Worm (Caenorhabditis elegans) whole organism, young adult: ENCODE data around the gene C30G7.4.

Source experiments
- B0019.2 ChIP-seq: fragments of 200-800 bp; sonication (Bioruptor generic); conservative IDR thresholded peaks from 2 replicates; pipeline ENCODE4 v1.3.6; 2022; ENCODE audit warnings: missing genetic modification reagents, missing genetic modification characterization, missing compliant biosample characterization
- B0035.1 ChIP-seq: sonication (generic microtip); optimal IDR thresholded peaks from 2 replicates; lab custom pipeline; 2016; ENCODE audit warnings: missing genetic modification characterization, mild to moderate bottlenecking, missing compliant biosample characterization, missing genotype, missing genetic modification reagents
- C17E4.6 ChIP-seq: fragments of 200-800 bp; sonication (Bioruptor generic); IDR thresholded peaks from 2 replicates; pipeline ENCODE4 v1.3.6; 2022; ENCODE audit warnings: missing genetic modification reagents, missing genetic modification characterization, missing compliant biosample characterization
- F23B12.7 ChIP-seq: sonication (generic microtip); optimal IDR thresholded peaks from 2 replicates; lab custom pipeline; 2017; ENCODE audit warnings: missing genetic modification characterization, mild to moderate bottlenecking, missing compliant biosample characterization, antibody characterized with exemption, moderate library complexity; ENCODE audit not compliant: insufficient read depth
- F57A8.1 ChIP-seq: fragments of 200-800 bp; sonication (Bioruptor generic); optimal IDR thresholded peaks from 2 replicates; lab custom pipeline; 2018; ENCODE audit warnings: mild to moderate bottlenecking, missing genetic modification characterization, moderate library complexity, missing compliant biosample characterization
- F57C9.4 ChIP-seq: sonication (generic microtip); optimal IDR thresholded peaks from 2 replicates; lab custom pipeline; 2017; ENCODE audit warnings: mild to moderate bottlenecking, missing genetic modification characterization, missing compliant biosample characterization
- K11D2.4 ChIP-seq: fragments of 200-800 bp; sonication (Bioruptor generic); IDR thresholded peaks from 2 replicates; pipeline ENCODE4 v1.3.6; 2022; ENCODE audit warnings: missing genetic modification reagents, missing genetic modification characterization, missing compliant biosample characterization
- T07F8.4 ChIP-seq: sonication (generic microtip); optimal IDR thresholded peaks from 2 replicates; lab custom pipeline; 2016; ENCODE audit warnings: mild to moderate bottlenecking, missing genetic modification characterization, moderate library complexity, missing compliant biosample characterization
- Y53F4B.3 ChIP-seq: fragments of 200-800 bp; sonication (Bioruptor generic); IDR thresholded peaks from 2 replicates; pipeline ENCODE4 v1.3.6; 2022; ENCODE audit warnings: missing genetic modification reagents, missing genetic modification characterization, missing compliant biosample characterization
- Y53G8AR.9 ChIP-seq: fragments of 200-800 bp; sonication (Bioruptor generic); conservative IDR thresholded peaks from 2 replicates; pipeline ENCODE4 v1.3.6; 2022; ENCODE audit warnings: missing genetic modification reagents, missing genetic modification characterization, missing compliant biosample characterization
- Y67H2A.10 ChIP-seq: fragments of 200-800 bp; sonication (Bioruptor generic); conservative IDR thresholded peaks from 2 replicates; pipeline ENCODE4 v1.3.6; 2022; ENCODE audit warnings: missing genetic modification reagents, missing genetic modification characterization, missing compliant biosample characterization
- ZK185.1 ChIP-seq: sonication (generic microtip); optimal IDR thresholded peaks from 2 replicates; lab custom pipeline; 2016; ENCODE audit warnings: mild to moderate bottlenecking, missing genetic modification characterization, missing compliant biosample characterization; ENCODE audit not compliant: poor library complexity, severe bottlenecking
- aptf-3 ChIP-seq: fragments of 200-800 bp; sonication (Bioruptor generic); IDR thresholded peaks from 2 replicates; pipeline ENCODE4 v1.3.6; 2022; ENCODE audit warnings: missing genetic modification characterization, missing compliant biosample characterization
- atf-7 ChIP-seq: sonication (generic microtip); optimal IDR thresholded peaks from 2 replicates; lab custom pipeline; 2017; ENCODE audit warnings: mild to moderate bottlenecking, missing genetic modification characterization, missing compliant biosample characterization
- athp-1 ChIP-seq: sonication (generic microtip); optimal IDR thresholded peaks from 2 replicates; lab custom pipeline; 2017; ENCODE audit warnings: mild to moderate bottlenecking, missing genetic modification characterization, missing compliant biosample characterization
- attf-5 ChIP-seq: fragments of 200-800 bp; sonication (Bioruptor generic); optimal IDR thresholded peaks from 2 replicates; lab custom pipeline; 2018; ENCODE audit warnings: mild to moderate bottlenecking, missing genetic modification characterization, missing compliant biosample characterization
- attf-6 ChIP-seq: fragments of 200-800 bp; sonication (Bioruptor generic); IDR thresholded peaks from 2 replicates; pipeline ENCODE4 v1.3.6; 2022; ENCODE audit warnings: missing genetic modification reagents, missing genetic modification characterization, missing compliant biosample characterization
- bed-1 ChIP-seq: fragments of 200-800 bp; sonication (Bioruptor generic); IDR thresholded peaks from 2 replicates; pipeline ENCODE4 v1.3.6; 2022; ENCODE audit warnings: missing genetic modification reagents, missing genetic modification characterization, missing compliant biosample characterization
- bed-2 ChIP-seq: fragments of 200-800 bp; sonication (Bioruptor generic); IDR thresholded peaks from 2 replicates; pipeline ENCODE4 v1.3.6; 2022; ENCODE audit warnings: missing genetic modification reagents, missing genetic modification characterization, missing compliant biosample characterization
- ceh-79 ChIP-seq: sonication (generic microtip); optimal IDR thresholded peaks from 2 replicates; lab custom pipeline; 2017; ENCODE audit warnings: mild to moderate bottlenecking, missing genetic modification characterization, missing compliant biosample characterization
- dox-1 ChIP-seq: fragments of 200-800 bp; sonication (Bioruptor generic); IDR thresholded peaks from 2 replicates; pipeline ENCODE4 v1.3.6; 2022; ENCODE audit warnings: missing genetic modification reagents, missing genetic modification characterization, missing compliant biosample characterization
- dpff-1 ChIP-seq: sonication (generic microtip); optimal IDR thresholded peaks from 2 replicates; lab custom pipeline; 2017; ENCODE audit warnings: mild to moderate bottlenecking, missing genetic modification characterization, missing compliant biosample characterization
- efl-1 ChIP-seq: fragments of 150-350 bp; optimal IDR thresholded peaks from 2 replicates; lab custom pipeline; 2014; ENCODE audit warnings: missing biosample characterization, missing genetic modification reagents, missing genetic modification characterization
- egl-44 ChIP-seq: fragments of 200-800 bp; sonication (Bioruptor generic); IDR thresholded peaks from 2 replicates; pipeline ENCODE4 v1.3.6; 2022; ENCODE audit warnings: missing genetic modification reagents, missing genetic modification characterization, missing compliant biosample characterization
- fkh-3 ChIP-seq: sonication (generic microtip); optimal IDR thresholded peaks from 2 replicates; lab custom pipeline; 2016; ENCODE audit warnings: mild to moderate bottlenecking, missing genetic modification characterization, missing compliant biosample characterization
- gei-17 ChIP-seq: fragments of 200-800 bp; sonication (Bioruptor generic); optimal IDR thresholded peaks from 2 replicates; lab custom pipeline; 2018; ENCODE audit warnings: mild to moderate bottlenecking, missing genetic modification characterization, missing compliant biosample characterization
- hlh-26 ChIP-seq: fragments of 200-800 bp; sonication (Bioruptor generic); conservative IDR thresholded peaks from 2 replicates; pipeline ENCODE4 v1.3.6; 2022; ENCODE audit warnings: missing genetic modification reagents, missing genetic modification characterization, missing compliant biosample characterization
- lin-40 ChIP-seq: sonication (generic microtip); optimal IDR thresholded peaks from 2 replicates; lab custom pipeline; 2016; ENCODE audit warnings: missing genetic modification characterization, mild to moderate bottlenecking, missing compliant biosample characterization, missing genotype, missing genetic modification reagents
- lin-54 ChIP-seq: fragments of 200-800 bp; sonication (Bioruptor generic); optimal IDR thresholded peaks from 2 replicates; lab custom pipeline; 2018; ENCODE audit warnings: mild to moderate bottlenecking, missing genetic modification characterization, missing compliant biosample characterization
- madf-10 ChIP-seq: sonication (generic microtip); optimal IDR thresholded peaks from 2 replicates; lab custom pipeline; 2016; ENCODE audit warnings: mild to moderate bottlenecking, missing genetic modification characterization, missing compliant biosample characterization
- madf-3 ChIP-seq: fragments of 200-800 bp; sonication (Bioruptor generic); IDR thresholded peaks from 2 replicates; pipeline ENCODE4 v1.3.6; 2022; ENCODE audit warnings: missing genetic modification reagents, missing genetic modification characterization, missing compliant biosample characterization
- madf-6 ChIP-seq: fragments of 200-800 bp; sonication (Bioruptor generic); IDR thresholded peaks from 2 replicates; pipeline ENCODE4 v1.3.6; 2022; ENCODE audit warnings: missing genetic modification reagents, missing genetic modification characterization, missing compliant biosample characterization
- madf-8 ChIP-seq: fragments of 200-800 bp; sonication (Bioruptor generic); conservative IDR thresholded peaks from 2 replicates; pipeline ENCODE4 v1.3.6; 2022; ENCODE audit warnings: missing genetic modification reagents, missing genetic modification characterization, missing compliant biosample characterization
- mel-28 ChIP-seq: sonication (generic microtip); optimal IDR thresholded peaks from 2 replicates; lab custom pipeline; 2016; ENCODE audit warnings: borderline replicate concordance, mild to moderate bottlenecking, missing genetic modification characterization, missing compliant biosample characterization
- mes-4 ChIP-seq: sonication (generic microtip); optimal IDR thresholded peaks from 2 replicates; lab custom pipeline; 2016; ENCODE audit warnings: missing genotype, missing genetic modification characterization, missing compliant biosample characterization
- nfya-2 ChIP-seq: fragments of 200-800 bp; sonication (Bioruptor generic); IDR thresholded peaks from 2 replicates; pipeline ENCODE4 v1.3.6; 2022; ENCODE audit warnings: missing genetic modification reagents, missing genetic modification characterization, missing compliant biosample characterization
- nhr-27 ChIP-seq: fragments of 200-800 bp; sonication (Bioruptor generic); optimal IDR thresholded peaks from 2 replicates; lab custom pipeline; 2018; ENCODE audit warnings: mild to moderate bottlenecking, missing genetic modification characterization, moderate library complexity, missing compliant biosample characterization
- nhr-80 ChIP-seq: sonication (generic microtip); optimal IDR thresholded peaks from 2 replicates; lab custom pipeline; 2016; ENCODE audit warnings: missing genetic modification characterization, missing compliant biosample characterization
- nhr-90 ChIP-seq: sonication (generic microtip); optimal IDR thresholded peaks from 2 replicates; lab custom pipeline; 2016; ENCODE audit warnings: missing genotype, mild to moderate bottlenecking, missing genetic modification characterization, missing compliant biosample characterization
- pha-4 ChIP-seq: fragments of 150-350 bp; sonication (generic microtip); optimal IDR thresholded peaks from 2 replicates; lab custom pipeline; 2014; ENCODE audit warnings: missing biosample characterization, missing genetic modification reagents, missing genetic modification characterization
- rcor-1 ChIP-seq: fragments of 200-800 bp; sonication (Bioruptor generic); IDR thresholded peaks from 2 replicates; pipeline ENCODE4 v1.3.6; 2022; ENCODE audit warnings: missing genetic modification reagents, missing genetic modification characterization, missing compliant biosample characterization
- sea-2 ChIP-seq: fragments of 200-800 bp; sonication (Bioruptor generic); IDR thresholded peaks from 2 replicates; pipeline ENCODE4 v1.3.6; 2022; ENCODE audit warnings: missing genetic modification characterization, missing compliant biosample characterization
- snpc-1.1 ChIP-seq: sonication (generic microtip); optimal IDR thresholded peaks from 2 replicates; lab custom pipeline; 2017; ENCODE audit warnings: missing genetic modification characterization, mild to moderate bottlenecking, missing compliant biosample characterization, antibody characterized with exemption, moderate library complexity, missing genotype, missing genetic modification reagents; ENCODE audit not compliant: insufficient read depth
- snpc-1.3 ChIP-seq: sonication (generic microtip); optimal IDR thresholded peaks from 2 replicates; lab custom pipeline; 2017; ENCODE audit warnings: missing genetic modification characterization, mild to moderate bottlenecking, missing compliant biosample characterization, antibody characterized with exemption, moderate library complexity, missing genotype, missing genetic modification reagents; ENCODE audit not compliant: insufficient read depth
- snpc-3.4 ChIP-seq: sonication (generic microtip); optimal IDR thresholded peaks from 2 replicates; lab custom pipeline; 2017; ENCODE audit warnings: missing genetic modification characterization, mild to moderate bottlenecking, missing compliant biosample characterization, antibody characterized with exemption, moderate library complexity, missing genotype, missing genetic modification reagents
- somi-1 ChIP-seq: fragments of 200-800 bp; sonication (Bioruptor generic); optimal IDR thresholded peaks from 2 replicates; lab custom pipeline; 2018; ENCODE audit warnings: mild to moderate bottlenecking, missing genetic modification characterization, missing compliant biosample characterization
- sptf-2 ChIP-seq: fragments of 200-800 bp; sonication (Bioruptor generic); optimal IDR thresholded peaks from 2 replicates; lab custom pipeline; 2018; ENCODE audit warnings: mild to moderate bottlenecking, missing genetic modification characterization, missing compliant biosample characterization
- unc-130 ChIP-seq: sonication (generic microtip); optimal IDR thresholded peaks from 2 replicates; lab custom pipeline; 2016; ENCODE audit warnings: missing genetic modification reagents, missing genetic modification characterization, missing compliant biosample characterization
- ztf-18 ChIP-seq: sonication (generic microtip); optimal IDR thresholded peaks from 2 replicates; lab custom pipeline; 2016; ENCODE audit warnings: missing genotype, mild to moderate bottlenecking, missing genetic modification characterization, missing compliant biosample characterization

C30G7.4 gene

ce11 chrV:14991489-14991888, 44.6 kb upstream of the C30G7.4 start:
- TF ChIP-seq snpc-1.3 (tag; lab: Kevin White, UChicago) (peak; percentile 85), F23B12.7 (tag; lab: Kevin White, UChicago) (no peak), madf-6 (GFP tag; lab: Robert Waterston, UW) (peak; percentile 76), Y67H2A.10 (GFP tag; lab: Robert Waterston, UW) (no peak), mes-4 (no peak), aptf-3 (GFP tag; lab: Robert Waterston, UW) (no peak), egl-44 (GFP tag; lab: Robert Waterston, UW) (peak; percentile 44; the same call in 1 of the 2 replicates), pha-4 (tag; lab: Kevin White, UChicago) (no peak), bed-2 (GFP tag; lab: Robert Waterston, UW) (no peak), dpff-1 (tag; lab: Kevin White, UChicago) (no peak), rcor-1 (GFP tag; lab: Robert Waterston, UW) (peak; percentile 69), attf-6 (GFP tag; lab: Robert Waterston, UW) (peak; percentile 84), Y53G8AR.9 (GFP tag; lab: Robert Waterston, UW) (peak; percentile 83; the same call in 1 of the 2 replicates), madf-8 (peak; percentile 23; the same call in 1 of the 2 replicates), C17E4.6 (GFP tag; lab: Robert Waterston, UW) (0 out of 2 replicates have a peak, but pooled peaks have one; percentile 44), F57A8.1 (GFP tag; lab: Kevin White, UChicago) (no peak), bed-1 (GFP tag; lab: Robert Waterston, UW) (no peak), atf-7 (tag; lab: Kevin White, UChicago) (no peak), Y53F4B.3 (GFP tag; lab: Robert Waterston, UW) (no peak), sptf-2 (GFP tag; lab: Kevin White, UChicago) (no peak), ztf-18 (tag; lab: Kevin White, UChicago) (no peak), somi-1 (no peak), efl-1 (GFP tag; lab: Kevin White, UChicago) (peak; percentile 6), snpc-1.1 (tag; lab: Kevin White, UChicago) (peak; percentile 14), athp-1 (peak; percentile 71), madf-10 (no peak), ZK185.1 (tag; lab: Kevin White, UChicago) (no peak), nfya-2 (GFP tag; lab: Robert Waterston, UW) (no peak), T07F8.4 (tag; lab: Kevin White, UChicago) (no peak), nhr-80 (tag; lab: Kevin White, UChicago) (no peak), dox-1 (GFP tag; lab: Robert Waterston, UW) (no peak; the same call in 1 of the 2 replicates), nhr-90 (tag; lab: Kevin White, UChicago) (no peak), attf-5 (GFP tag; lab: Kevin White, UChicago) (peak; percentile 28), B0019.2 (GFP tag; lab: Robert Waterston, UW) (no peak), madf-3 (GFP tag; lab: Robert Waterston, UW) (peak; percentile 48; the same call in 1 of the 2 replicates), F57C9.4 (tag; lab: Kevin White, UChicago) (no peak), B0035.1 (tag; lab: Kevin White, UChicago) (no peak), mel-28 (no peak), fkh-3 (tag; lab: Kevin White, UChicago) (no peak), hlh-26 (no peak), nhr-27 (no peak), lin-54 (GFP tag; lab: Kevin White, UChicago) (peak; percentile 51), lin-40 (tag; lab: Kevin White, UChicago) (no peak), sea-2 (GFP tag; lab: Robert Waterston, UW) (no peak), snpc-3.4 (tag; lab: Kevin White, UChicago) (peak; percentile 74), K11D2.4 (GFP tag; lab: Robert Waterston, UW) (no peak), gei-17 (GFP tag; lab: Kevin White, UChicago) (no peak), ceh-79 (tag; lab: Kevin White, UChicago) (no peak), unc-130 (GFP tag; lab: Kevin White, UChicago) (peak; percentile 65)
